Worm (Caenorhabditis elegans) whole organism, L1 larva: Measurements from ENCODE around the gene best-17.
A peak's percentile ranks its signal among the peaks of the same experiment; 100 is the strongest.

Experiments used
- aly-2 ChIP-seq: fragments of 150-350 bp; optimal IDR thresholded peaks from 2 replicates; lab custom pipeline; 2014; ENCODE audit warnings: missing biosample characterization, missing genetic modification characterization
- ama-1 ChIP-seq: fragments of 150-350 bp; optimal IDR thresholded peaks from 2 replicates; lab custom pipeline; 2014
- ces-1 ChIP-seq: fragments of 150-350 bp; optimal IDR thresholded peaks from 2 replicates; lab custom pipeline; 2014; ENCODE audit warnings: missing biosample characterization, missing genetic modification reagents, missing genetic modification characterization
- fkh-10 ChIP-seq: sonication (generic microtip); optimal IDR thresholded peaks from 2 replicates; lab custom pipeline; 2017; ENCODE audit warnings: missing biosample characterization, missing genetic modification reagents, missing genetic modification characterization
- hlh-17 ChIP-seq: fragments of 200-800 bp; sonication (Bioruptor generic); optimal IDR thresholded peaks from 2 replicates; lab custom pipeline; 2018; ENCODE audit warnings: missing genetic modification characterization, mild to moderate bottlenecking, missing compliant biosample characterization, moderate library complexity, borderline replicate concordance
- hlh-4 ChIP-seq: sonication (generic microtip); optimal IDR thresholded peaks from 2 replicates; lab custom pipeline; 2016; ENCODE audit warnings: mild to moderate bottlenecking, missing genetic modification characterization, missing compliant biosample characterization
- lin-13 ChIP-seq: fragments of 150-350 bp; optimal IDR thresholded peaks from 2 replicates; lab custom pipeline; 2014; ENCODE audit warnings: missing biosample characterization, missing genetic modification reagents, missing genetic modification characterization
- lin-35 ChIP-seq, 2 experiments: fragments of 150-350 bp; optimal IDR thresholded peaks; 2 replicates each; lab custom pipeline; 2014; ENCODE audit warnings: missing biosample characterization in 2 of 2, missing genetic modification characterization in 2 of 2, missing genetic modification reagents in 2 of 2
- lin-39 ChIP-seq: fragments of 150-350 bp; optimal IDR thresholded peaks from 2 replicates; lab custom pipeline; 2014; ENCODE audit warnings: missing biosample characterization, missing genetic modification reagents, missing genetic modification characterization
- nhr-237 ChIP-seq: fragments of 150-350 bp; optimal IDR thresholded peaks from 2 replicates; lab custom pipeline; 2014; ENCODE audit warnings: missing biosample characterization, missing genetic modification characterization
- skn-1 ChIP-seq: fragments of 150-350 bp; optimal IDR thresholded peaks from 2 replicates; lab custom pipeline; 2014; ENCODE audit warnings: missing biosample characterization, missing genetic modification characterization
- snpc-4 ChIP-seq: fragments of 150-350 bp; optimal IDR thresholded peaks from 2 replicates; lab custom pipeline; 2014; ENCODE audit warnings: missing biosample characterization, missing genetic modification characterization
- ztf-11 ChIP-seq, 2 experiments: sonication (generic microtip); optimal IDR thresholded peaks; 2 replicates each; lab custom pipeline; 2016 to 2017; ENCODE audit warnings: missing genetic modification characterization in 2 of 2, missing biosample characterization in 1 of 2, missing compliant biosample characterization in 1 of 2

DNA sequence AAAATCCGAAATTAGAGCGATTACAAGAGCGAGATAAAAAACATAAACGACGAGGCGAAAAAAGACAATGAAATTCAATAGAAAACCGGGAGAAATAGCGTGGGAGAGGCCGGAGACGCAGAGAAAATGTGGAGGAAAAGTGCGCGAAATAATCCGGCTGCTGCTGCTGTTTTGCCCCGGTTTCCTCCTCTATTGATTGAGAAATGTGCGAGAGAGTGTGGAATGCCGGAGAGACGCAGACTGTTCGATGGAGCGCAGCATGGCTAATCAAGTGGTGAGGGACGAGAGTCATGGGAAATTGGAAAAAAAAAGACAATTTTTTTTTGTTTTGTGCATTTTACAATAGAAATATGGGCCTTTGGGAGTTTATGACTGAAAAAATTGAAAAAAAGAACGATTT lies 11.3 kb downstream of the best-17 start:
- TF ChIP-seq snpc-4 (tag; lab: Kevin White, UChicago), result peak; percentile 34
- peak; percentile 0 for TF ChIP-seq lin-13 (GFP tag; lab: Kevin White, UChicago)
- TF ChIP-seq hlh-17 (GFP tag; lab: Kevin White, UChicago), result no peak
- no peak for TF ChIP-seq nhr-237
- no peak for TF ChIP-seq ces-1 (GFP tag; lab: Kevin White, UChicago)
- TF ChIP-seq fkh-10 (GFP tag; lab: Kevin White, UChicago), result peak; percentile 76
- TF ChIP-seq ztf-11 (tag; optimal IDR thresholded peaks at IDR 0.05; lab: Kevin White, UChicago), result peak in 1 of 2 experiments; percentile 3
- TF ChIP-seq aly-2 (tag; lab: Kevin White, UChicago), result no peak
- TF ChIP-seq lin-39 (tag; lab: Kevin White, UChicago), result peak; percentile 9
- TF ChIP-seq lin-35 (GFP tag; optimal IDR thresholded peaks at IDR 0.05; lab: Kevin White, UChicago), result peak; percentile 50 to 60
- TF ChIP-seq hlh-4 (tag; lab: Kevin White, UChicago), result no peak
- TF ChIP-seq ama-1 (lab: Kevin White, UChicago), result no peak
- peak; percentile 32 for TF ChIP-seq skn-1
